Fruit fly (Drosophila melanogaster): ENCODE results near the gene PolI.

The PolI gene

dm6 chr3R:8243720-8244119 is 10.4 kb downstream of the PolI start, which contains the start of the genes CG9636, CG18749 and CG33722 (continued):
- peak; percentile 71 for TF ChIP-seq grau (tag; optimal IDR thresholded peaks at IDR 0.05)
- TF ChIP-seq CG12942 (GFP tag; optimal IDR thresholded peaks at IDR 0.05): peak; percentile 58
- peak; percentile 79 for TF ChIP-seq CG10267 (tag; optimal IDR thresholded peaks at IDR 0.05)
- TF ChIP-seq abd-A (tag; optimal IDR thresholded peaks at IDR 0.05): no peak
- no peak for TF ChIP-seq NK7.1 (GFP tag; optimal IDR thresholded peaks at IDR 0.05)
- TF ChIP-seq CG11723 (GFP tag; optimal IDR thresholded peaks at IDR 0.05): peak; percentile 55
- TF ChIP-seq insv (GFP tag; optimal IDR thresholded peaks at IDR 0.05): peak in 1 of 2 experiments; percentile 16
- TF ChIP-seq CG17912 (GFP tag; optimal IDR thresholded peaks at IDR 0.05): no peak
- TF ChIP-seq vvl (GFP tag; IDR thresholded peaks at IDR 0.05): peak; percentile 81
- TF ChIP-seq sna (GFP tag; IDR thresholded peaks at IDR 0.05; ENCODE audit: partially characterized antibody): peak; percentile 99
- TF ChIP-seq seq (GFP tag; IDR thresholded peaks at IDR 0.05): no peak; the same call in 1 of the 2 replicates
- no peak for TF ChIP-seq CG16779 (GFP tag; IDR thresholded peaks at IDR 0.05)
- TF ChIP-seq CG11696 (GFP tag; IDR thresholded peaks at IDR 0.05): 0 out of 2 replicates have a peak, but pooled peaks have one; percentile 23
- peak; percentile 73 for TF ChIP-seq Chrac-16 (GFP tag; optimal IDR thresholded peaks at IDR 0.05)
- peak; percentile 59; the same call in 1 of the 2 replicates for TF ChIP-seq klu (GFP tag; IDR thresholded peaks at IDR 0.05)
- TF ChIP-seq Dip3 (GFP tag; optimal IDR thresholded peaks at IDR 0.05): peak; percentile 20
- TF ChIP-seq pita (GFP tag; optimal IDR thresholded peaks at IDR 0.05): no peak
- TF ChIP-seq CG30403 (GFP tag; optimal IDR thresholded peaks at IDR 0.05): peak; percentile 86
- TF ChIP-seq mirr (GFP tag; optimal IDR thresholded peaks at IDR 0.05): peak; percentile 38
- TF ChIP-seq sens (GFP tag): peak; percentile 88
- TF ChIP-seq CG14014 (GFP tag; IDR thresholded peaks at IDR 0.05): peak; percentile 55; the same call in 1 of the 2 replicates
- peak; percentile 60 for TF ChIP-seq Meics (GFP tag; optimal IDR thresholded peaks at IDR 0.05)
- TF ChIP-seq esg (GFP tag; conservative IDR thresholded peaks at IDR 0.05): peak; percentile 43
- TF ChIP-seq crp (GFP tag; optimal IDR thresholded peaks at IDR 0.05): peak in 1 of 2 experiments; percentile 38
- no peak for TF ChIP-seq Drgx (GFP tag; IDR thresholded peaks at IDR 0.05)
- no peak for TF ChIP-seq Myb (GFP tag; optimal IDR thresholded peaks at IDR 0.05)
- TF ChIP-seq salm (tag; optimal IDR thresholded peaks at IDR 0.05): peak; percentile 35
- TF ChIP-seq dmrt11E (tag; optimal IDR thresholded peaks at IDR 0.05): peak; percentile 70
- no peak for TF ChIP-seq CG6854 (GFP tag; optimal IDR thresholded peaks at IDR 0.05)
- TF ChIP-seq ERR (GFP tag; optimal IDR thresholded peaks at IDR 0.05): no peak
- no peak for TF ChIP-seq danr (GFP tag; IDR thresholded peaks at IDR 0.05)
- no peak for TF ChIP-seq wek (GFP tag; optimal IDR thresholded peaks at IDR 0.05)
- peak; percentile 38 for TF ChIP-seq CG1603 (tag; optimal IDR thresholded peaks at IDR 0.05)
- no peak for TF ChIP-seq CG15073 (GFP tag; optimal IDR thresholded peaks at IDR 0.05)
- TF ChIP-seq unpg (GFP tag; optimal IDR thresholded peaks at IDR 0.05): peak; percentile 72
- peak; percentile 47 for TF ChIP-seq CG4820 (GFP tag; optimal IDR thresholded peaks at IDR 0.05)
- peak; percentile 42 for TF ChIP-seq tup (GFP tag; optimal IDR thresholded peaks at IDR 0.05)
- no peak for TF ChIP-seq CG3838 (GFP tag; optimal IDR thresholded peaks at IDR 0.05)
- TF ChIP-seq usp (GFP tag; optimal IDR thresholded peaks at IDR 0.05): no peak
- TF ChIP-seq Ssrp (tag; optimal IDR thresholded peaks at IDR 0.05): peak; percentile 53
- peak; percentile 36 for TF ChIP-seq CG12744 (GFP tag; optimal IDR thresholded peaks at IDR 0.05)
- TF ChIP-seq mam (GFP tag; optimal IDR thresholded peaks at IDR 0.05): peak; percentile 48
- 0 out of 2 replicates have a peak, but pooled peaks have one; percentile 28 for TF ChIP-seq CG42726 (GFP tag; IDR thresholded peaks at IDR 0.05; ENCODE audit: partially characterized antibody)
- TF ChIP-seq tgo (GFP tag; IDR thresholded peaks at IDR 0.05): peak; percentile 68
- no peak for TF ChIP-seq Kr (GFP tag; optimal IDR thresholded peaks at IDR 0.05)
- TF ChIP-seq Nf-YA (GFP tag; IDR thresholded peaks at IDR 0.05): no peak
- TF ChIP-seq row (GFP tag; IDR thresholded peaks at IDR 0.05): peak; percentile 90
- TF ChIP-seq Ravus (GFP tag; IDR thresholded peaks at IDR 0.05): no peak
- no peak for TF ChIP-seq CG30431 (GFP tag; optimal IDR thresholded peaks at IDR 0.05)
- no peak for TF ChIP-seq CG1832 (GFP tag; optimal IDR thresholded peaks at IDR 0.05)
- peak; percentile 75; the same call in 2 of the 3 replicates for TF ChIP-seq Dbx (GFP tag; IDR thresholded peaks at IDR 0.05)
